Fruit fly (Drosophila melanogaster) whole organism, pupa: ENCODE data around the gene CG14326.

ENCODE experiments used
- CG10348 ChIP-seq: fragments of 200-800 bp; sonication (Bioruptor generic); IDR thresholded peaks from 2 replicates; pipeline ENCODE4 v1.3.6; 2022; ENCODE audit warnings: missing biosample characterization, missing genetic modification characterization
- CG14655 ChIP-seq: fragments of 200-800 bp; sonication (Bioruptor generic); optimal IDR thresholded peaks from 3 replicates; lab custom pipeline; 2017; ENCODE audit warnings: mild to moderate bottlenecking, missing biosample characterization, missing genetic modification reagents, missing genetic modification characterization
- CG8159 ChIP-seq: fragments of 200-800 bp; sonication (Bioruptor generic); optimal IDR thresholded peaks from 3 replicates; lab custom pipeline; 2018; ENCODE audit warnings: missing biosample characterization, mild to moderate bottlenecking, missing genetic modification characterization, moderate library complexity
- CG9948 ChIP-seq: fragments of 200-800 bp; sonication (Bioruptor generic); optimal IDR thresholded peaks from 2 replicates; lab custom pipeline; 2018; ENCODE audit warnings: missing biosample characterization, mild to moderate bottlenecking, missing genetic modification characterization, moderate library complexity
- Pif1B ChIP-seq: fragments of 200-800 bp; sonication (Bioruptor generic); optimal IDR thresholded peaks from 3 replicates; lab custom pipeline; 2016; ENCODE audit warnings: missing biosample characterization, missing genetic modification characterization

dm6 chr3R:17626827-17627226 lies 7.9 kb downstream of the CG14326 start, which contains the start of gene CG14325:
- TF ChIP-seq Pif1B (GFP tag; lab: Kevin White, UChicago) (no peak), CG10348 (GFP tag; lab: Robert Waterston, UW) (no peak), CG8159 (tag; lab: Kevin White, UChicago) (no peak), CG9948 (tag; lab: Kevin White, UChicago) (no peak), CG14655 (no peak)
